Worm (Caenorhabditis elegans) whole organism, midembryonic: ENCODE results near the gene W02H3.1.

ENCODE experiments used
- T22C8.4 ChIP-seq: fragments of 200-800 bp; sonication (Bioruptor generic); IDR thresholded peaks from 2 replicates; pipeline ENCODE4 v1.3.6; 2022; ENCODE audit warnings: missing genetic modification characterization, missing compliant biosample characterization
- cog-1 ChIP-seq: sonication (generic microtip); optimal IDR thresholded peaks from 2 replicates; lab custom pipeline; 2016; ENCODE audit warnings: missing genetic modification characterization, missing compliant biosample characterization
- flt-1 ChIP-seq: fragments of 200-800 bp; sonication (Bioruptor generic); IDR thresholded peaks from 2 replicates; pipeline ENCODE4 v1.3.6; 2022; ENCODE audit warnings: missing genetic modification characterization, missing compliant biosample characterization
- klf-2 ChIP-seq: fragments of 200-800 bp; sonication (Bioruptor generic); conservative IDR thresholded peaks from 2 replicates; pipeline ENCODE4 v1.3.6; 2022; ENCODE audit warnings: missing genetic modification reagents, missing genetic modification characterization, missing compliant biosample characterization
- med-1 ChIP-seq: sonication (generic microtip); optimal IDR thresholded peaks from 2 replicates; lab custom pipeline; 2017; ENCODE audit warnings: missing genetic modification characterization, mild to moderate bottlenecking, missing compliant biosample characterization, antibody characterized with exemption, missing genetic modification reagents; ENCODE audit not compliant: insufficient read depth
- ref-1 ChIP-seq: fragments of 200-800 bp; sonication (Bioruptor generic); conservative IDR thresholded peaks from 2 replicates; pipeline ENCODE4 v1.3.6; 2022; ENCODE audit warnings: missing genetic modification reagents, missing genetic modification characterization, missing compliant biosample characterization
- tab-1 ChIP-seq: fragments of 200-800 bp; sonication (Bioruptor generic); IDR thresholded peaks from 2 replicates; pipeline ENCODE4 v1.3.6; 2022; ENCODE audit warnings: missing genetic modification characterization, missing compliant biosample characterization
- ztf-23 ChIP-seq: fragments of 200-800 bp; sonication (Bioruptor generic); IDR thresholded peaks from 2 replicates; pipeline ENCODE4 v1.3.6; 2022; ENCODE audit warnings: missing genetic modification reagents, missing genetic modification characterization, missing compliant biosample characterization
- ztf-29 ChIP-seq: fragments of 200-800 bp; sonication (Bioruptor generic); IDR thresholded peaks from 2 replicates; pipeline ENCODE4 v1.3.6; 2022; ENCODE audit warnings: missing genetic modification reagents, missing genetic modification characterization, missing compliant biosample characterization

W02H3.1 gene

DNA sequence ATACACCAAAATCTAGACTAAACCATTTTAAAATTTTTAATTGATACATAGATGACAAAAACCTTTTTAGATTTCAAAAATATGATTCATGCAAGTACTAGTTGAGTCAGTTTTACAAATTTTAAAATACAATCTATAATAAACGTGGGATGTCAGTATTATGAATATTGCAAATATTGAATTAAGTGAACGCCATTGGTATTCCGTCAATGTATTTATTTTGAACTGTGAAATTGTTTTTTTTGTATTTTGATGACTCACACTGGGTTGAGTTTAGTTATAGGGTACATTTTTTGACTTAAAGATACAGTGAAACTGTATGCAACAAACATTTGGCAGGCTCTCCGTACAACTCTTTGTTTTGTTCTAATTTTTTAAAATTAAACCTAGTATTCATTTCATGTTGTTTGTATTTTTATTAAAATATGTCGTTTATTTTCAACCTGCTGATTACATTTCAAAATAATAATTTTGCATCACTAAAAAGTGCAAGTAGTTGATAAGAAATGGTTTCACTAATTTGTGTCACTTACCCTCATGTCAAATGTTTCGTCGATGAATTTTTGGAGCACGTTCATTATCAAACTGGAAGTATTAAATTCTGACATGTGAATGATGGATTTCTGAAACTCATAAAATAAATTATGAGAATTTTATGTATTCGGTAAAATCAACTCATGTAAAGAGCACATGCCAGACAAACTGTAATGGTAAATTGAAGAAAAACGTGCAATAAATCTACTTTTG is at the start of gene W02H3.1:
W02H3.1 (minus strand) TSS at position 578 of the 747 bp plus-strand sequence.
- TF ChIP-seq flt-1 = no peak
- no peak for TF ChIP-seq klf-2 (GFP tag; lab: Robert Waterston, UW)
- TF ChIP-seq ztf-23 (GFP tag; lab: Robert Waterston, UW) = no peak
- no peak for TF ChIP-seq ztf-29 (GFP tag; lab: Robert Waterston, UW)
- TF ChIP-seq ref-1 (GFP tag; lab: Robert Waterston, UW) = no peak
- no peak for TF ChIP-seq tab-1
- TF ChIP-seq cog-1 (tag; lab: Kevin White, UChicago) = no peak
- no peak for TF ChIP-seq med-1 (GFP tag; lab: Kevin White, UChicago)
- TF ChIP-seq T22C8.4 = no peak

DNA sequence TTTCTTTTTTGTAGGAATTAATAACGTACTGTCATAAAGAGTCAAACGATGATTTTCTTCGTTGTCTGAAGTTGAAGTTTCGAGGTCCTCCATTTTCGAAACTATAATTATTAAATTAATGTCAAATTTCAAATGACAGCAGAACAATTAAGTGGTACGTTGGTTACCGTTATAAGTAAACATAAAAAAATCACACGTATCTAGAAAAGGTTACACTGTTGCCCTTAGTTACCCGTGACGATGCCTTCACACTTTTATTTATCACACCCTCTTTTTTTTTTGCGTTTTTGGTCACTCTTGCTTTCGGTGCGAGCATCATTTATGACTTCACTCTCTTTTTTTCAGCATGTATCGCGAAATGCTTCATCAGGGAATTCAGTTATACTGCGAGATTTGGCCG is 47.5 kb upstream of the W02H3.1 start, which contains the start of the genes C05C9.3 and C05C9.2:
C05C9.3 (minus strand) TSS at position 101 of the 400 bp plus-strand sequence.
C05C9.2 (plus strand) TSS at position 346 of the 400 bp plus-strand sequence.
- TF ChIP-seq flt-1 (no peak), tab-1 (no peak), T22C8.4 (no peak), ref-1 (GFP tag; lab: Robert Waterston, UW) (no peak), ztf-23 (GFP tag; lab: Robert Waterston, UW) (no peak), med-1 (GFP tag; lab: Kevin White, UChicago) (no peak)

DNA sequence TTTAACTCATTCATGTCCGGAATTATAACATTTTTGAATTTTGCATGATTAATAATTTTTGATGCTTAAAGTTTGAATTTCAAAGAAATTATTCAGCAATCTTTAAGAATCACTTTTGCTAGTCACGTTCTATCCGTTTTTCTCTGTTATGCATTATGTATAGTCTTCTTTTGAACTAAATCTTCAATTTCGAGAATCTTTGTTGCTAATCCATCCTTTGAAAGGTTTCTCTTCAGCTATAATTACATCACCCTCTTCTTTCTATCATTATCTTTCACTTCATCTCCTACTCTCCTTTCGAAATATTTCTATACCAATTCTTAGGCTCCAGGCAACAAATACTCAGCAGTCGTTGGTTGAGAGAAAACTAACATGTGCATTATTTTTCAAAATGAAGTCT is 46.2 kb upstream of the W02H3.1 start:
- no peak for TF ChIP-seq ref-1 (GFP tag; lab: Robert Waterston, UW)
- TF ChIP-seq klf-2 (GFP tag; lab: Robert Waterston, UW) = no peak
- TF ChIP-seq ztf-23 (GFP tag; lab: Robert Waterston, UW) = no peak
- TF ChIP-seq tab-1 = no peak
- no peak for TF ChIP-seq cog-1 (tag; lab: Kevin White, UChicago)
- TF ChIP-seq flt-1 = no peak
- no peak for TF ChIP-seq ztf-29 (GFP tag; lab: Robert Waterston, UW)
- no peak for TF ChIP-seq med-1 (GFP tag; lab: Kevin White, UChicago)
- no peak for TF ChIP-seq T22C8.4

DNA sequence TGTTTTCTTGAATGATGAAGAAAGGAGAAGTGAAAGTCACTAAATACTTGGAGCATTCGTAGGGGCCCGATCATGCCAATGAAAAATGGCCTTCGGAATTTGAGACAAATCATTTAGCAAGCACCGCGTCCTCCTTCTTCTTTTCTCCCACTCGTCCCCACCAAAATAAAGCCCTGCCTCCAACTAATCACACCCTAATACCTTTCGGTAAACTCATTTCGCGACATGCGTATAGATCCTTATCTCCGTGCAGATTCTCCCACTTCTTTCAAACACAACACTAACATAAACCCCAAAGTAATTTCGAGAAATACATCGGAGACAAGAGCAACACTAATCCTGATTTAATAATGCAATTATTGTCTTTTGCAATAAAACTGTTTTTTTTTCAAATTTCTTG is 32.4 kb upstream of the W02H3.1 start:
- TF ChIP-seq cog-1 (tag; lab: Kevin White, UChicago) (no peak), klf-2 (GFP tag; lab: Robert Waterston, UW) (no peak), ref-1 (GFP tag; lab: Robert Waterston, UW) (no peak), ztf-29 (GFP tag; lab: Robert Waterston, UW) (no peak), ztf-23 (GFP tag; lab: Robert Waterston, UW) (no peak), T22C8.4 (no peak), flt-1 (no peak), med-1 (GFP tag; lab: Kevin White, UChicago) (no peak), tab-1 (no peak)

DNA sequence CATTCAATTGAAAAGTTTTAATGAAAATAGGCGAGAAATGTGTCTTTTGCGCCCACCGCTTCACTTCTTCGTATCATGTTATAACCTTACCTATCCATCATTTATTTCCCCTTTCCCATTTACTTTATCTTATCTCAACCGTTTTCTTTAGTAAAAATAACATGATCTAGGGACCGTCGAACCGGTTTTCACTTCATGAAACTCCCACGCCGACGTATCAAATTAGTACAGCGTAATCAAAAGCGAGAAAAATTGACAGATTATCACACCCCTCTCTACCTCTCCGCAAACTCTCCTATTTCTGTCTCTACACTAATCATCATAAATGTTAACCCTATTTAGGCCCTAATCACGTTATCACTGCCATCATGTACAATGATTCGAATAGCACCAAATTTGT is 31.7 kb upstream of the W02H3.1 start:
- TF ChIP-seq flt-1 = no peak
- no peak for TF ChIP-seq ref-1 (GFP tag; lab: Robert Waterston, UW)
- TF ChIP-seq ztf-23 (GFP tag; lab: Robert Waterston, UW) = no peak
- TF ChIP-seq cog-1 (tag; lab: Kevin White, UChicago) = no peak
- TF ChIP-seq T22C8.4 = no peak
- no peak for TF ChIP-seq ztf-29 (GFP tag; lab: Robert Waterston, UW)
- no peak for TF ChIP-seq tab-1
- TF ChIP-seq med-1 (GFP tag; lab: Kevin White, UChicago) = no peak
- no peak for TF ChIP-seq klf-2 (GFP tag; lab: Robert Waterston, UW)

DNA sequence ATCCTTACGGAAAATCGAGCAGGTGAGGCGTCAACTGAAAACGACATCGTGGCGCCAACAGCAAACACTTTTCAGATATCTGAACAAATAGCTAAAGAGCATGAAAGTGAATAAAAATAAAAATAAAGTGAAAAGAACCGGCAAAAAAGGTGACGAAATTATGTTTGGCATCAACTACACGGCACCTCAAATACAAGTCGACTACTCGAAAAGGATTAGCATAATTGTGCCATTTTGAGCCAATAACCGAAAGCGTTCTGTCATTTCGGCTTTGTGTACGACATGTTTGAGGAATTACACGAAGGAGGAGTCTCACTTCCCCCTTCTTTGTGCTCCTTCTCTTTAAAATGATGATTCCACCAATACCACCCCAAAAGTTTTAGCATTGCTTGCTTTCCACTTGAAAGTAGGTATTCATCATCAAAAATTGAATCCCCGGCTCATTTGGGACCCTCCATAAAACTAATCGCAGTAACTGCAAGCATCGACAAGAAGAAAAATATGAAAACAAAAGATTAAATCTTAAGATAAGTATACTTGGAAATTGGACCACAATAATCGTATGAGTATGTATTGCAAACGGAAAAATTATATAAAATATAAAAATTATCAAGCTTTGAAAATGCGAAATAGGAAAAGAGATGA is 29.6 kb upstream of the W02H3.1 start:
- TF ChIP-seq tab-1 (no peak), ztf-29 (GFP tag; lab: Robert Waterston, UW) (no peak), cog-1 (tag; lab: Kevin White, UChicago) (no peak), flt-1 (no peak), ztf-23 (GFP tag; lab: Robert Waterston, UW) (no peak), ref-1 (GFP tag; lab: Robert Waterston, UW) (no peak), klf-2 (GFP tag; lab: Robert Waterston, UW) (no peak), T22C8.4 (no peak), med-1 (GFP tag; lab: Kevin White, UChicago) (no peak)

DNA sequence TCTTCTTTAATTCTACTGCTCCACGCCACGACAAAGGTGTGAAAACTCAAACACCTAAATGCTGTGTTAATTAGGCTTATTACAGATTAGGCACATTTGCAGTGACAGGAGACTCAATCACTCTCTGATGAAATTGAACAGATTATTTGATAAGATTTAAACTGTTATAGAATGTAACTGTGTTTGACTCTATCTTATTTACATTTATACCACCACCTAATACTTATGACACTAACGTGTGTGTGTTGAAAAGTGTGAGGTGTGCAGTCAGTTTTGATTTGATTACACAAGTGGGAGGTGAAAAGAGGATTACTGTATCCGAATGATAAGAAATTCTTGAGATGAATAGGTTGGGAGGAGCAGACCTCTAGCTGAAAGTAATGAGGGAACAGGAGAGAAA is 27.0 kb upstream of the W02H3.1 start:
- TF ChIP-seq ztf-23 (GFP tag; lab: Robert Waterston, UW) (no peak), T22C8.4 (no peak), ztf-29 (GFP tag; lab: Robert Waterston, UW) (no peak), klf-2 (GFP tag; lab: Robert Waterston, UW) (no peak), flt-1 (no peak), med-1 (GFP tag; lab: Kevin White, UChicago) (no peak), cog-1 (tag; lab: Kevin White, UChicago) (no peak), ref-1 (GFP tag; lab: Robert Waterston, UW) (no peak), tab-1 (no peak)

DNA sequence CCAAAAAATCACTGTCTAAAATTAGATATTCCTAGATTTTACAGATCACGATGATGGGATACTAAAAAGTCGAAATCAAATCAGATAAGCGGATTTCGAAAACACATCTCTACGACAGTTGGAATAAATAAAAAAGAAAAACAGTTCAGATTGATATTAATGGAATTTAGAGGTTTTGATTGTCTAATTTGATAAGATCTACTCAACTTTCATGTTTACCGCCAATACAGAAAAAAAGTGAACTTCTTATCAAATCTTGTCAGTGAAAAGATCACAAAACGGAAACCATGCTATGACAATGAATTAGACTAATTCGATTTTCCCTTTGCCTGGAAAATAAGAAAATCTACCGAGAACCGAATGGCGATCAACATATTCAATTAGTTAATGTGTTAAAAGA is 21.0 kb upstream of the W02H3.1 start:
- TF ChIP-seq cog-1 (tag; lab: Kevin White, UChicago) = no peak
- TF ChIP-seq tab-1 = no peak
- no peak for TF ChIP-seq ref-1 (GFP tag; lab: Robert Waterston, UW)
- TF ChIP-seq T22C8.4 = no peak
- TF ChIP-seq flt-1 = no peak
- no peak for TF ChIP-seq ztf-29 (GFP tag; lab: Robert Waterston, UW)
- no peak for TF ChIP-seq med-1 (GFP tag; lab: Kevin White, UChicago)
- no peak for TF ChIP-seq klf-2 (GFP tag; lab: Robert Waterston, UW)
- no peak for TF ChIP-seq ztf-23 (GFP tag; lab: Robert Waterston, UW)

DNA sequence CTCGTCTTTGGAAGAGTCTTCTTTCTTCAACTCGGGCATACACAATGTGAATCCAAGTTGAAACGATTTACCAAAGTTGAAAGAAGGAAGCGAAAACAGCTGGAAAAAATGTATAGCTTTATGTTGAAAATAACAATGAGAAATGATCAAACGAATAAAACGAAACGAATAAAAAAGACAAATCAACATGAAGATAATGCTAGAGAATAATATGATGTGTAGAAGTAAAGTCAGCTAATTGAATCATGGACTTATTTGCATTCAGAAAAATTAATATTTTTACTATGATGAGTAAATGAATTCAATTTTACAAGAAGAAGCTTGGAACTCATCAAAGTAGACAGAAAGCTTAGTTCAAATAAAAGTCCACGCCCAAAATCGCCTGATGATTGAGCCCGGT is 20.3 kb upstream of the W02H3.1 start, which contains the start of gene alr-1:
alr-1 (minus strand) TSS at position 101 of the 400 bp plus-strand sequence.
- no peak for TF ChIP-seq cog-1 (tag; lab: Kevin White, UChicago)
- no peak for TF ChIP-seq ref-1 (GFP tag; lab: Robert Waterston, UW)
- no peak for TF ChIP-seq ztf-29 (GFP tag; lab: Robert Waterston, UW)
- TF ChIP-seq med-1 (GFP tag; lab: Kevin White, UChicago) = no peak
- no peak for TF ChIP-seq T22C8.4
- TF ChIP-seq flt-1 = no peak
- TF ChIP-seq tab-1 = no peak
- TF ChIP-seq klf-2 (GFP tag; lab: Robert Waterston, UW) = no peak
- TF ChIP-seq ztf-23 (GFP tag; lab: Robert Waterston, UW) = no peak
